Worm (Caenorhabditis elegans): ENCODE data around the gene Y97E10C.1.
A peak's percentile ranks its signal among the peaks of the same experiment; 100 is the strongest.

The Y97E10C.1 gene

DNA sequence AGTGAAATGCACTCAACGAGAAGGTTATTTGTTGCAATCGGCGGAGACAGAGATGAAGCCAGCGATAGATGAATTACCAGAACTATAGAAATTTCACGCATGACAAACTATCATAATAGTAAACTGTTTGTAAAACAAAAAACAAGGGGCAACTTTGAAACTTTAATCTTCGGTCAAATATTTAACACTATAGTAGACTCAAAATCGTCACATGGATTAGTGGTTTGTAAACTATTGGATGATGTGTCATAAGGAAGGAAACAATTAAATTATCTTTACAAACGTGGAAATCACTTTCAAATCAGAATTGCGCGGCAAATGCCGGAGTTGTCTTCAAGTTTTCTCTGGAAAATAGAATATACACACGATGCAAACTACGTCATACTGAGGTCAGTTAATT, 11.1 kb upstream of the Y97E10C.1 start, which contains the start of gene ZK105.5:
Gene ZK105.5, minus strand, starts transcription at position 101 of the 400 bp plus-strand sequence.
- TF ChIP-seq sea-1 (GFP tag; conservative IDR thresholded peaks at IDR 0.05) (no peak), ceh-36 (tag; optimal IDR thresholded peaks at IDR 0.05) (no peak), ceh-13 (GFP tag; optimal IDR thresholded peaks at IDR 0.05) (no peak), pes-1 (GFP tag; IDR thresholded peaks at IDR 0.05) (no peak), hmg-4 (GFP tag; optimal IDR thresholded peaks at IDR 0.05) (no peak), ets-7 (tag; optimal IDR thresholded peaks at IDR 0.05) (no peak), aly-1 (tag; optimal IDR thresholded peaks at IDR 0.05) (no peak), scrt-1 (GFP tag; IDR thresholded peaks at IDR 0.05) (no peak)

DNA sequence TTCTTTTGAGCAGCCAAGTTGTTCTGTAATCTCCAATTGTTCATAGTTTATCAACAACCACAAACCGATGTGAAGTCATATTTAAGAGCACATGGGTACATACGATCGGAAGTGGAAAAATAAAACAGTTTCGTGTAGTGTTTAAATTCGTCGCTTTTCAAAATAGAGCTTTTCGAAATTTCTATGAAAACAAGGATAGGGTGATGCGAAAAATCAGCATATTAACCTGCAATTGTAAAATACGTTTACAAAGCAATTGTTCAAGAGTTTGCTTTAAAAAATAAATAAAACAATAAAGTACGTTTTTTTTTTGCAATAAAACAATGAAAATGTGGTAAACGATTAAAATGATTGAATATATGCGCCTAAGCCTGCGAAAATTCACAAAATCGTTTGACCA, 6.7 kb upstream of the Y97E10C.1 start, which contains the start of gene ZK105.14:
Gene ZK105.14, minus strand, starts transcription at position 101 of the 400 bp plus-strand sequence.
- TF ChIP-seq flt-1 (GFP tag; IDR thresholded peaks at IDR 0.05) (no peak), hnd-1 (tag; optimal IDR thresholded peaks at IDR 0.05) (no peak), hmg-4 (GFP tag; optimal IDR thresholded peaks at IDR 0.05) (no peak), scrt-1 (GFP tag; IDR thresholded peaks at IDR 0.05) (no peak), tbx-11 (GFP tag; IDR thresholded peaks at IDR 0.05) (no peak), tbx-37 (GFP tag; conservative IDR thresholded peaks at IDR 0.05) (no peak), pes-1 (GFP tag; IDR thresholded peaks at IDR 0.05) (no peak)

DNA sequence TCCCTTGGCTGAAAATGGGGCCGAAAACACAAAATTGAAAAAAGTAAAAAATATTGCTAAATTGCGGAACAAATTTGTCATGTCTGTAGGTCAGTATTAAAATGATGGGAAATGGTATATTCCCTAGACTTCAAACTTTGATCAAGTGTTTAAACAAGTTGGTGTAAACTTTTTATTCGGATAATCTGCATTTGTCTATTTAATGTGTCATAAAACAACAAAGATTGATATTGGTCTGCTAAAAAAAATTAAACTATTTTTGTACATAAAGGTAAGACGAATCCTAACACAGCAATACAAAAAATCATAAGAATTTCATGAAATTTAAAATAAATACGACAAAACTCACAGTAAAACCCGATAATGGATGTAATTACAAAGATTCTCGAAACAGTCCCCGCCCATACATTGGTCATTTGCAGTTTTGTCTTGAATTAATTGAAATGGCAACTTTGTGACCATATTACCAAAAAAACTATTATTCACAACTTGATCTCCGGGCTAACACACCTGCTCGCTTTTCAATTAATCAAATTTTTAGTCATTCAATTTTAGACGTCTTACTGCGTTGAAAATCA, 4.6 kb upstream of the Y97E10C.1 start, which contains the start of the genes ZK105.6 and ZK105.8:
Gene ZK105.6, minus strand, starts transcription at position 101 of the 578 bp plus-strand sequence.
Gene ZK105.8, plus strand, starts transcription at position 528 of the 578 bp plus-strand sequence.
- TF ChIP-seq ceh-36 (tag; optimal IDR thresholded peaks at IDR 0.05) (no peak), hmg-4 (GFP tag; optimal IDR thresholded peaks at IDR 0.05) (no peak), hnd-1 (tag; optimal IDR thresholded peaks at IDR 0.05) (no peak), tra-4 (tag; optimal IDR thresholded peaks at IDR 0.05) (no peak)

DNA sequence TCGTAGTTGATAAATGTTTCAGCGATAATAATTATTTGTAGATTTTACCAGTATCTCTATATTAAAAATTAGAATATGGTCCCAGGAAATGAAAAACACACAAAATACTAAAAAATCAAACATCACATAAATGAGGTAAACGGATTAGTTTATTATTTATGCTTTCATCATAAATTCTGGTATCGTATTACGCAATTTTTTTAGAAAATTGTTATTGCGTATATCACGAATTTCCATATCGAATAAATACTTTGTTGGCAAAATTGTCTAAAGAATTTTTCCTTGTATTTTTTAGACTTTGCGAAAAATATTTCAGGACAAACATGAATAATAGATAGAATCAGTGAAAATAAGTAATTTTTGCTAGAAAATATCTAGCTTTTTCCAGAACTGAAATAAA, 2.5 kb upstream of the Y97E10C.1 start:
- no peak for TF ChIP-seq sea-1 (GFP tag; conservative IDR thresholded peaks at IDR 0.05)
- TF ChIP-seq hmg-4 (GFP tag; optimal IDR thresholded peaks at IDR 0.05), result no peak
- TF ChIP-seq ets-7 (tag; optimal IDR thresholded peaks at IDR 0.05), result no peak
- TF ChIP-seq ama-1 (optimal IDR thresholded peaks at IDR 0.05), result no peak
- no peak for TF ChIP-seq ceh-36 (tag; optimal IDR thresholded peaks at IDR 0.05)
- no peak for TF ChIP-seq F13C5.2 (tag; optimal IDR thresholded peaks at IDR 0.05)
- no peak for TF ChIP-seq tbx-37 (GFP tag; conservative IDR thresholded peaks at IDR 0.05)
- TF ChIP-seq scrt-1 (GFP tag; IDR thresholded peaks at IDR 0.05), result no peak
- TF ChIP-seq tbx-11 (GFP tag; IDR thresholded peaks at IDR 0.05), result no peak
- TF ChIP-seq B0310.2 (tag; optimal IDR thresholded peaks at IDR 0.05), result no peak
- no peak for TF ChIP-seq tra-4 (tag; optimal IDR thresholded peaks at IDR 0.05)
- no peak for TF ChIP-seq hmbx-1 (tag; optimal IDR thresholded peaks at IDR 0.05)
- no peak for TF ChIP-seq ceh-13 (GFP tag; optimal IDR thresholded peaks at IDR 0.05)

DNA sequence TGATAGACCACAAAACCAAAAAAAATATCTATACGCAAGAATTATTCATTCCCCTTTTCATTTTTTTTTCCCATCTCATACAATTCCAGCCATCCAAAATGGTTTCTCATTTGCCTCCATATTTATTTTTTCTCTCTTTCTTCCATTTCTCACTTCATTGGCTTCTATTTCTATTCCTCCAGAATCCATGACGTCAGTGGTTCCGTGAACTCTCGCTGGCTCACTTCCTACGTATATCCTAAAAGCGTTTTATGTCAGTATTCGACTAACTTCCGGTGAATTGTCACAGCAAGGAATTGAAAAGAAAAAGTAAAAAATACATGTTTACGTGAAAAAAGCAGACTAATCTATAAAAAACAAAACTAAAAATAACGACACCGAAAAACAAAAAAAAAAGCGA, 1.8 kb upstream of the Y97E10C.1 start:
- no peak for TF ChIP-seq scrt-1 (GFP tag; IDR thresholded peaks at IDR 0.05)
- TF ChIP-seq ets-7 (tag; optimal IDR thresholded peaks at IDR 0.05), result no peak
- no peak for TF ChIP-seq hnd-1 (tag; optimal IDR thresholded peaks at IDR 0.05)
- TF ChIP-seq pes-1 (GFP tag; IDR thresholded peaks at IDR 0.05), result no peak
- TF ChIP-seq aly-1 (tag; optimal IDR thresholded peaks at IDR 0.05), result no peak
- TF ChIP-seq ceh-13 (GFP tag; optimal IDR thresholded peaks at IDR 0.05), result no peak
- TF ChIP-seq sea-1 (GFP tag; conservative IDR thresholded peaks at IDR 0.05), result no peak
- no peak for TF ChIP-seq tbx-11 (GFP tag; IDR thresholded peaks at IDR 0.05)

DNA sequence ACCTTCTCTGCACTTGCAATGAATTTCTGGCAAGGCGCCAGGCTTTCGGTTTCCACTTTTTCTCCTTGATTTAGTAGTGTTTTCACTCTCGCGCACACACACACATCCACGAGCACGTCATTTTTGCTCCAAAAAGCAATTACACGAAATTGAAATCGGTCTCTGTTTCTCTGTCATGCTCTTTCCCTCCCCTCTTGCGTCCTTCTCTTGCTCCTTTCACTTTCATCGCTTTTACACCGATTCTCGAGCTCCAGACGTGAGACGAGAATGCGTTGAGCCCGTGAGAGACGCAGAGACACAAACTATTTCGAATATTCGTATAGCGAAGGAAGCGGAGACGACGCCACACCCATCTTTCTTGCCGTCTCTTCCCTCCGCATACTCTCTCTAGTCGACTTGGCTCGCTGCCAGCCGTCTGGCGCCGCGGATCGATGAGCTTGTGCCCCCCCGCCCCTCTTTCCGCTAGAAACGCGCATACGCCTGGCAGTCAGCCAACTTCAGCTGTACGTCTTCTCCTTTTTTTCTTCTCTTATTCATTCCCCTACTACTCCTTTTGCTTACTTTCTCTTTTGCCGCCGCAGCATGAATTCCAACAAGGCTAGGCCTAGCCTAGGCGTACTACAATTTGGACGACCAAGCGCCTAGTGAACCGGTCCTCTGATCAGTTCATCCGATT, 538 bp upstream of the Y97E10C.1 start:
- TF ChIP-seq F13C5.2 (tag; optimal IDR thresholded peaks at IDR 0.05), result no peak
- TF ChIP-seq aly-1 (tag; optimal IDR thresholded peaks at IDR 0.05), result no peak
- TF ChIP-seq hnd-1 (tag; optimal IDR thresholded peaks at IDR 0.05), result no peak
- no peak for TF ChIP-seq pes-1 (GFP tag; IDR thresholded peaks at IDR 0.05)
- TF ChIP-seq tbx-11 (GFP tag; IDR thresholded peaks at IDR 0.05), result no peak
- no peak for TF ChIP-seq hmg-4 (GFP tag; optimal IDR thresholded peaks at IDR 0.05)
- no peak for TF ChIP-seq hmbx-1 (tag; optimal IDR thresholded peaks at IDR 0.05)
- TF ChIP-seq flt-1 (GFP tag; IDR thresholded peaks at IDR 0.05), result no peak
- TF ChIP-seq tra-4 (tag; optimal IDR thresholded peaks at IDR 0.05), result no peak
- no peak for TF ChIP-seq tbx-37 (GFP tag; conservative IDR thresholded peaks at IDR 0.05)
- TF ChIP-seq ceh-13 (GFP tag; optimal IDR thresholded peaks at IDR 0.05), result no peak
- TF ChIP-seq sea-1 (GFP tag; conservative IDR thresholded peaks at IDR 0.05), result no peak
- no peak for TF ChIP-seq B0310.2 (tag; optimal IDR thresholded peaks at IDR 0.05)
- TF ChIP-seq scrt-1 (GFP tag; IDR thresholded peaks at IDR 0.05), result no peak
- TF ChIP-seq ama-1 (optimal IDR thresholded peaks at IDR 0.05), result no peak
- TF ChIP-seq ets-7 (tag; optimal IDR thresholded peaks at IDR 0.05), result no peak
- TF ChIP-seq ceh-36 (tag; optimal IDR thresholded peaks at IDR 0.05), result no peak

DNA sequence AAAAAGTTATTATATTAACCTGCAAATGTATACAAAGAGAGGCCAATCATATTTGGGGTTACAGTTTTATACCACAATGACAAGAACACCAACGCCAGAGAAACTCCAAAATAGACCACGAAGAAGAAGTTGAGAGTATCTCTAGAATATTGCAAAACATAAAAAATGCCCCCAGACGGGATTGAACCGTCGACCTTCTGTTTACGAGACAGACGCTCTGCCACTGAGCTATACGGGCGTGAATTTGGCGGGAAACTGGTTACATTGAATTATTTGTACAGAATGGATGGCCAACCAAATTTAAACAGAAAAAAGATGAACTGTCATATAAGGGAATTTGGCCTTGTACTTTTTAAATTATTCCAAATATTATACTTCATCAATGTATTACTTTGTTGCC, 1.8 kb downstream of the Y97E10C.1 start:
- TF ChIP-seq ama-1 (optimal IDR thresholded peaks at IDR 0.05) (no peak), ets-7 (tag; optimal IDR thresholded peaks at IDR 0.05) (no peak), tbx-11 (GFP tag; IDR thresholded peaks at IDR 0.05) (no peak), pes-1 (GFP tag; IDR thresholded peaks at IDR 0.05) (peak; percentile 37; the same call in 1 of the 2 replicates), tbx-37 (GFP tag; conservative IDR thresholded peaks at IDR 0.05) (0 out of 2 replicates have a peak, but pooled peaks have one; percentile 18), ceh-36 (tag; optimal IDR thresholded peaks at IDR 0.05) (peak; percentile 25), hmbx-1 (tag; optimal IDR thresholded peaks at IDR 0.05) (no peak), B0310.2 (tag; optimal IDR thresholded peaks at IDR 0.05) (peak; percentile 8)
